Worm (Caenorhabditis elegans): ENCODE data around the gene pals-38.

The pals-38 gene

ce11 chrV:12410416-12411001 lies 36.3 kb downstream of the pals-38 start, which contains the start of gene hrg-2 (continued):
- TF ChIP-seq nhr-77 (tag; optimal IDR thresholded peaks at IDR 0.05) (no peak), C16A3.4 (tag; optimal IDR thresholded peaks at IDR 0.05) (no peak)

ce11 chrV:12408996-12409395 lies 37.8 kb downstream of the pals-38 start:
- TF ChIP-seq skn-1 (tag; optimal IDR thresholded peaks at IDR 0.05) (peak; percentile 85), ceh-82 (tag; optimal IDR thresholded peaks at IDR 0.05) (peak in 1 of 3 experiments; percentile 12), lin-14 (GFP tag; optimal IDR thresholded peaks at IDR 0.05) (peak; percentile 72), lin-35 (GFP tag; optimal IDR thresholded peaks at IDR 0.05) (peak in 1 of 2 experiments; percentile 3), efl-1 (optimal IDR thresholded peaks at IDR 0.05) (peak in 1 of 2 experiments; percentile 34), efl-1 (GFP tag; optimal IDR thresholded peaks at IDR 0.05 in 1 of 2) (no peak), lir-3 (tag; optimal IDR thresholded peaks at IDR 0.05; ENCODE audit: poor library complexity) (no peak), blmp-1 (tag; optimal IDR thresholded peaks at IDR 0.05) (peak; percentile 48), nhr-28 (tag; optimal IDR thresholded peaks at IDR 0.05) (peak; percentile 17), snu-23 (GFP tag; optimal IDR thresholded peaks at IDR 0.05) (peak; percentile 37), xbp-1 (tag; optimal IDR thresholded peaks at IDR 0.05) (peak; percentile 62), nhr-20 (tag; optimal IDR thresholded peaks at IDR 0.05) (peak; percentile 45), nhr-85 (tag) (peak; percentile 66), isw-1 (GFP tag; IDR thresholded peaks at IDR 0.05) (no peak), ztf-4 (tag; optimal IDR thresholded peaks at IDR 0.05) (no peak), aly-2 (tag; optimal IDR thresholded peaks at IDR 0.05) (no peak), nhr-71 (tag; optimal IDR thresholded peaks at IDR 0.05) (peak; percentile 17), elt-3 (tag; optimal IDR thresholded peaks at IDR 0.05) (peak in 1 of 6 experiments; percentile 0)

ce11 chrV:12408525-12408924 lies 38.3 kb downstream of the pals-38 start, which contains the start of gene cdr-4:
TSS of gene cdr-4 (minus strand) at chrV:12408625.
- TF ChIP-seq xbp-1 (tag; optimal IDR thresholded peaks at IDR 0.05) = no peak
- no peak for TF ChIP-seq isw-1 (GFP tag; IDR thresholded peaks at IDR 0.05)
- no peak for TF ChIP-seq nhr-76 (tag; optimal IDR thresholded peaks at IDR 0.05)

- TF ChIP-seq pqm-1 (tag; optimal IDR thresholded peaks at IDR 0.05) (no peak), rnt-1 (tag; optimal IDR thresholded peaks at IDR 0.05) (no peak), hlh-17 (GFP tag; optimal IDR thresholded peaks at IDR 0.05; ENCODE audit: borderline replicate concordance) (no peak), sptf-1 (tag; optimal IDR thresholded peaks at IDR 0.05) (no peak), lir-3 (tag; optimal IDR thresholded peaks at IDR 0.05; ENCODE audit: poor library complexity) (no peak)
Observed at ce11 chrV:12406514-12406913, 40.3 kb downstream of the pals-38 start.

- TF ChIP-seq nhr-47 (tag; optimal IDR thresholded peaks at IDR 0.05) = no peak
- TF ChIP-seq isw-1 (GFP tag; IDR thresholded peaks at IDR 0.05) = no peak
- no peak for TF ChIP-seq ceh-63 (GFP tag; optimal IDR thresholded peaks at IDR 0.05)
- no peak for TF ChIP-seq fkh-10 (GFP tag; optimal IDR thresholded peaks at IDR 0.05)
Observed at ce11 chrV:12405929-12406328, 40.9 kb downstream of the pals-38 start, which contains the start of gene K01D12.10. TSS of gene K01D12.10 (plus strand) at chrV:12406229.

- TF ChIP-seq nhr-19 (GFP tag; conservative IDR thresholded peaks at IDR 0.05) (no peak), ztf-4 (tag; optimal IDR thresholded peaks at IDR 0.05) (no peak), fos-1 (tag; optimal IDR thresholded peaks at IDR 0.05) (no peak), nhr-47 (tag; optimal IDR thresholded peaks at IDR 0.05) (no peak), snu-23 (GFP tag; optimal IDR thresholded peaks at IDR 0.05) (no peak), pqm-1 (tag; optimal IDR thresholded peaks at IDR 0.05) (no peak), efl-1 (optimal IDR thresholded peaks at IDR 0.05) (no peak), efl-1 (GFP tag; optimal IDR thresholded peaks at IDR 0.05 in 1 of 2) (no peak), swsn-7 (tag; optimal IDR thresholded peaks at IDR 0.05) (no peak), nhr-71 (tag; optimal IDR thresholded peaks at IDR 0.05) (no peak), skn-1 (tag; optimal IDR thresholded peaks at IDR 0.05) (no peak), nhr-76 (tag; optimal IDR thresholded peaks at IDR 0.05) (no peak), lin-15B (tag; optimal IDR thresholded peaks at IDR 0.05) (no peak), unc-98 (GFP tag; IDR thresholded peaks at IDR 0.05) (no peak), Y116A8C.19 (tag; optimal IDR thresholded peaks at IDR 0.05; ENCODE audit: borderline replicate concordance) (no peak), tlp-1 (tag; optimal IDR thresholded peaks at IDR 0.05) (no peak), blmp-1 (tag; optimal IDR thresholded peaks at IDR 0.05) (no peak), lin-14 (GFP tag; optimal IDR thresholded peaks at IDR 0.05) (no peak)
Observed at ce11 chrV:12404544-12404943, 42.3 kb downstream of the pals-38 start, which contains the start of gene K01D12.9. TSS of gene K01D12.9 (minus strand) at chrV:12404644.
